Fruit fly (Drosophila melanogaster) whole organism, prepupa: Measurements from ENCODE around the gene CG8379.
A peak's percentile ranks its signal among the peaks of the same experiment; 100 is the strongest.

ENCODE experiments used
- Blimp-1 ChIP-seq: fragments of 200-800 bp; sonication (Bioruptor generic); optimal IDR thresholded peaks from 3 replicates; lab custom pipeline; 2017; ENCODE audit warnings: missing biosample characterization, missing genetic modification characterization, mild to moderate bottlenecking, moderate library complexity, missing genetic modification reagents
- CG11902 ChIP-seq: fragments of 200-800 bp; sonication (Bioruptor generic); optimal IDR thresholded peaks from 3 replicates; lab custom pipeline; 2016; ENCODE audit warnings: missing biosample characterization, missing genetic modification characterization
- CG31627 ChIP-seq: fragments of 200-800 bp; sonication (Bioruptor generic); optimal IDR thresholded peaks from 3 replicates; lab custom pipeline; 2016; ENCODE audit warnings: missing biosample characterization, missing genetic modification characterization
- CG3919 ChIP-seq: fragments of 200-800 bp; sonication (Bioruptor generic); optimal IDR thresholded peaks from 3 replicates; lab custom pipeline; 2016; ENCODE audit warnings: missing biosample characterization, missing genetic modification characterization
- CG8119 ChIP-seq: fragments of 200-800 bp; sonication (Bioruptor generic); IDR thresholded peaks from 3 replicates; pipeline ENCODE4 v1.3.6; 2022; ENCODE audit warnings: missing biosample characterization, missing genetic modification characterization
- CG8319 ChIP-seq: fragments of 200-800 bp; sonication (Bioruptor generic); optimal IDR thresholded peaks from 3 replicates; lab custom pipeline; 2016; ENCODE audit warnings: missing biosample characterization, missing genetic modification characterization
- Hr39 ChIP-seq: fragments of 200-800 bp; sonication (Bioruptor generic); optimal IDR thresholded peaks from 2 replicates; lab custom pipeline; 2016; ENCODE audit warnings: missing biosample characterization, missing genetic modification characterization
- Lpt ChIP-seq: fragments of 200-800 bp; sonication (Bioruptor generic); optimal IDR thresholded peaks from 3 replicates; lab custom pipeline; 2016; ENCODE audit warnings: missing biosample characterization, missing genetic modification characterization
- acj6 ChIP-seq: fragments of 200-800 bp; sonication (Bioruptor generic); optimal IDR thresholded peaks from 3 replicates; lab custom pipeline; 2016; ENCODE audit warnings: missing biosample characterization, missing genetic modification characterization
- eg ChIP-seq: fragments of 200-800 bp; sonication (Bioruptor generic); IDR thresholded peaks from 3 replicates; pipeline ENCODE4 v1.3.6; 2022; ENCODE audit warnings: missing biosample characterization, missing genetic modification characterization

DNA sequence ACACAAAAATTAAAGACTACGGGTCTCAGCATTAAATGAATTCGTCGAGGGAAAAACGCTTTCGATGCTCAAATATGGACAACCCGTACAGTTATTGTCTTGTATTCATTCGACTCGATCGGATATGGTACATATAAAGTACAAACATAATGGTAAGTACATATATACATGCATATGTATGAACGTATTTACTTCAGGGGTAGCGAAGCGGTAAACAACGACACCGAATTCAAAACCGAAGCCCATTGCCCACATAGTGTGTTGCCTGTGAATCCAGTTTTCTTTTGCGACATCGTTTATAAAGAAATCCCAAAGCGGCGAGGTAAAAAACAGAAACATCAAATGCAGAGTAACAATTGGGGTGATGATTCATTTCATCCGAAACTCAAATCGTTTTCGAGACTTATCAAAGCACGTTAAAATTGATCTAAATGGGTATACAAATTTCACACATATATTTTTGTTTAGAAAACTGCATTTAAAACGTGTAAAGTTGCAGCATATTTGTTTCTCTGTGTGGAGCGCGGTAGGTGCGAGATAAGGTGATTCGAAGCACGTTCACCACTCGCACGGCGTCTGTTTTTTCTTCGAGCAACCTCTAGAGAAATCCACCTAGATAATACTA, 11.8 kb upstream of the CG8379 start:
- TF ChIP-seq CG3919 (peak; percentile 82), CG31627 (GFP tag; lab: Kevin White, UChicago) (peak; percentile 57), acj6 (GFP tag; lab: Kevin White, UChicago) (peak; percentile 84), Lpt (GFP tag; lab: Kevin White, UChicago) (peak; percentile 89), CG8119 (peak; percentile 93), eg (GFP tag; lab: Robert Waterston, UW) (peak; percentile 96), CG8319 (peak; percentile 57), Hr39 (GFP tag; lab: Kevin White, UChicago) (peak; percentile 57), CG11902 (GFP tag; lab: Kevin White, UChicago) (peak; percentile 54), Blimp-1 (GFP tag; lab: Kevin White, UChicago) (no peak)
